Worm (Caenorhabditis elegans) whole organism, L1 larva: ENCODE data around the gene T04G9.4.

Source experiments
- C04F5.9 ChIP-seq: sonication (generic microtip); optimal IDR thresholded peaks from 2 replicates; lab custom pipeline; 2016; ENCODE audit warnings: missing genetic modification characterization, missing compliant biosample characterization
- C34B4.2 ChIP-seq: sonication (generic microtip); optimal IDR thresholded peaks from 2 replicates; lab custom pipeline; 2017; ENCODE audit warnings: mild to moderate bottlenecking, missing genetic modification characterization, missing compliant biosample characterization
- Y116A8C.19 ChIP-seq: sonication (generic microtip); optimal IDR thresholded peaks from 2 replicates; lab custom pipeline; 2016; ENCODE audit warnings: missing compliant biosample characterization, missing genetic modification characterization, borderline replicate concordance
- aha-1 ChIP-seq: fragments of 150-350 bp; optimal IDR thresholded peaks from 2 replicates; lab custom pipeline; 2014; ENCODE audit warnings: missing biosample characterization, missing genetic modification characterization
- aly-2 ChIP-seq: fragments of 150-350 bp; optimal IDR thresholded peaks from 2 replicates; lab custom pipeline; 2014; ENCODE audit warnings: missing biosample characterization, missing genetic modification characterization
- ama-1 ChIP-seq: fragments of 150-350 bp; optimal IDR thresholded peaks from 2 replicates; lab custom pipeline; 2014
- ceh-8 ChIP-seq: fragments of 200-800 bp; sonication (Bioruptor generic); optimal IDR thresholded peaks from 2 replicates; lab custom pipeline; 2018; ENCODE audit warnings: mild to moderate bottlenecking, missing genetic modification characterization, moderate library complexity, missing compliant biosample characterization
- ceh-82 ChIP-seq, 3 experiments: fragments of 150-350 bp in 1 of 3; sonication (generic microtip) in 2 of 3; optimal IDR thresholded peaks; 2 replicates each; lab custom pipeline; 2014 to 2017; ENCODE audit warnings: missing biosample characterization in 3 of 3, missing genetic modification characterization in 3 of 3
- ceh-88 ChIP-seq: fragments of 200-800 bp; sonication (Bioruptor generic); IDR thresholded peaks from 2 replicates; pipeline ENCODE4 v1.3.6; 2022; ENCODE audit warnings: missing genetic modification characterization, missing compliant biosample characterization
- ces-1 ChIP-seq: fragments of 150-350 bp; optimal IDR thresholded peaks from 2 replicates; lab custom pipeline; 2014; ENCODE audit warnings: missing biosample characterization, missing genetic modification reagents, missing genetic modification characterization
- efl-1 ChIP-seq, 4 experiments: fragments of 150-350 bp; optimal IDR thresholded peaks in 3 of 4; peaks in 1 of 4; 1 replicate in 1 of 4; 2 replicates in 3 of 4; lab custom pipeline; 2014; ENCODE audit warnings: missing biosample characterization in 2 of 4, missing genetic modification characterization in 2 of 4, missing genetic modification reagents in 2 of 4
- efl-3 ChIP-seq: fragments of 200-800 bp; sonication (Bioruptor generic); optimal IDR thresholded peaks from 2 replicates; lab custom pipeline; 2018; ENCODE audit warnings: mild to moderate bottlenecking, missing genetic modification characterization, missing compliant biosample characterization
- ets-5 ChIP-seq: fragments of 200-800 bp; sonication (Bioruptor generic); IDR thresholded peaks from 2 replicates; pipeline ENCODE4 v1.3.6; 2022; ENCODE audit warnings: missing genetic modification characterization, missing compliant biosample characterization
- fkh-4 ChIP-seq: sonication (generic microtip); optimal IDR thresholded peaks from 2 replicates; lab custom pipeline; 2016; ENCODE audit warnings: missing compliant biosample characterization, missing genetic modification characterization, borderline replicate concordance
- fkh-8 ChIP-seq: sonication (generic microtip); optimal IDR thresholded peaks from 2 replicates; lab custom pipeline; 2016; ENCODE audit warnings: mild to moderate bottlenecking, missing genetic modification characterization, missing compliant biosample characterization
- fos-1 ChIP-seq: fragments of 150-350 bp; optimal IDR thresholded peaks from 2 replicates; lab custom pipeline; 2014; ENCODE audit warnings: missing biosample characterization, missing genetic modification characterization
- hlh-4 ChIP-seq: sonication (generic microtip); optimal IDR thresholded peaks from 2 replicates; lab custom pipeline; 2016; ENCODE audit warnings: mild to moderate bottlenecking, missing genetic modification characterization, missing compliant biosample characterization
- hpl-2 ChIP-seq: fragments of 150-350 bp; optimal IDR thresholded peaks from 2 replicates; lab custom pipeline; 2014; ENCODE audit warnings: missing biosample characterization, missing genetic modification reagents, missing genetic modification characterization
- isw-1 ChIP-seq: fragments of 200-800 bp; sonication (Bioruptor generic); IDR thresholded peaks from 2 replicates; pipeline ENCODE4 v1.3.6; 2022; ENCODE audit warnings: missing genetic modification characterization, missing compliant biosample characterization
- jun-1 ChIP-seq: fragments of 150-350 bp; optimal IDR thresholded peaks from 2 replicates; lab custom pipeline; 2014; ENCODE audit warnings: missing biosample characterization, missing genetic modification reagents, missing genetic modification characterization
- lin-13 ChIP-seq: fragments of 150-350 bp; optimal IDR thresholded peaks from 2 replicates; lab custom pipeline; 2014; ENCODE audit warnings: missing biosample characterization, missing genetic modification reagents, missing genetic modification characterization
- lin-14 ChIP-seq: fragments of 200-800 bp; sonication (Bioruptor generic); optimal IDR thresholded peaks from 2 replicates; lab custom pipeline; 2018; ENCODE audit warnings: mild to moderate bottlenecking, missing genetic modification characterization, moderate library complexity, missing compliant biosample characterization
- mdl-1 ChIP-seq, 2 experiments: fragments of 150-350 bp; optimal IDR thresholded peaks; 2 replicates each; lab custom pipeline; 2014 to 2017; ENCODE audit warnings: missing biosample characterization in 2 of 2, missing genetic modification characterization in 2 of 2, inconsistent platforms in 1 of 2
- mef-2 ChIP-seq: fragments of 150-350 bp; optimal IDR thresholded peaks from 2 replicates; lab custom pipeline; 2014; ENCODE audit warnings: missing biosample characterization, missing genetic modification characterization
- mep-1 ChIP-seq: fragments of 150-350 bp; optimal IDR thresholded peaks from 2 replicates; lab custom pipeline; 2014; ENCODE audit warnings: missing biosample characterization, missing genetic modification characterization
- nhr-12 ChIP-seq: sonication (generic microtip); optimal IDR thresholded peaks from 2 replicates; lab custom pipeline; 2017; ENCODE audit warnings: missing biosample characterization, missing genetic modification characterization
- nhr-20 ChIP-seq: sonication (generic microtip); optimal IDR thresholded peaks from 2 replicates; lab custom pipeline; 2016; ENCODE audit warnings: mild to moderate bottlenecking, missing genetic modification characterization, missing compliant biosample characterization
- nhr-28 ChIP-seq: fragments of 150-350 bp; optimal IDR thresholded peaks from 2 replicates; lab custom pipeline; 2014; ENCODE audit warnings: missing biosample characterization, missing genetic modification characterization
- nhr-77 ChIP-seq: fragments of 150-350 bp; optimal IDR thresholded peaks from 2 replicates; lab custom pipeline; 2014; ENCODE audit warnings: missing biosample characterization, missing genetic modification characterization
- pax-3 ChIP-seq: fragments of 200-800 bp; sonication (Bioruptor generic); optimal IDR thresholded peaks from 2 replicates; lab custom pipeline; 2018; ENCODE audit warnings: mild to moderate bottlenecking, missing genetic modification characterization, moderate library complexity, missing compliant biosample characterization
- snpc-4 ChIP-seq: fragments of 150-350 bp; optimal IDR thresholded peaks from 2 replicates; lab custom pipeline; 2014; ENCODE audit warnings: missing biosample characterization, missing genetic modification characterization
- snu-23 ChIP-seq: sonication (generic microtip); optimal IDR thresholded peaks from 2 replicates; lab custom pipeline; 2016; ENCODE audit warnings: missing genetic modification characterization, missing compliant biosample characterization
- sptf-1 ChIP-seq: fragments of 150-350 bp; optimal IDR thresholded peaks from 2 replicates; lab custom pipeline; 2014; ENCODE audit warnings: missing biosample characterization, missing genetic modification characterization
- sup-37 ChIP-seq: fragments of 200-800 bp; sonication (Bioruptor generic); optimal IDR thresholded peaks from 2 replicates; lab custom pipeline; 2018; ENCODE audit warnings: mild to moderate bottlenecking, missing genetic modification characterization, missing compliant biosample characterization
- tlp-1 ChIP-seq: fragments of 150-350 bp; optimal IDR thresholded peaks from 2 replicates; lab custom pipeline; 2014; ENCODE audit warnings: missing biosample characterization, missing genetic modification characterization
- unc-30 ChIP-seq: sonication (generic microtip); optimal IDR thresholded peaks from 2 replicates; lab custom pipeline; 2017; ENCODE audit warnings: missing biosample characterization, missing genetic modification characterization
- vab-15 ChIP-seq: sonication (generic microtip); optimal IDR thresholded peaks from 2 replicates; lab custom pipeline; 2017; ENCODE audit warnings: missing genotype, mild to moderate bottlenecking, missing genetic modification characterization, missing compliant biosample characterization
- zag-1 ChIP-seq: fragments of 150-350 bp; optimal IDR thresholded peaks from 2 replicates; lab custom pipeline; 2014; ENCODE audit warnings: missing biosample characterization, missing genetic modification characterization
- ztf-11 ChIP-seq, 2 experiments: sonication (generic microtip); optimal IDR thresholded peaks; 2 replicates each; lab custom pipeline; 2016 to 2017; ENCODE audit warnings: missing genetic modification characterization in 2 of 2, missing biosample characterization in 1 of 2, missing compliant biosample characterization in 1 of 2
- ztf-4 ChIP-seq: fragments of 150-350 bp; optimal IDR thresholded peaks from 2 replicates; lab custom pipeline; 2014; ENCODE audit warnings: missing biosample characterization, missing genetic modification characterization

Gene T04G9.4

ce11 chrX:769550-769949 lies 2.7 kb upstream of the T04G9.4 start:
- TF ChIP-seq efl-1 (optimal IDR thresholded peaks at IDR 0.05; lab: Kevin White, UChicago) (no peak), efl-1 (GFP tag; optimal IDR thresholded peaks at IDR 0.05 in 1 of 2; lab: Kevin White, UChicago) (peak in 1 of 2 experiments; percentile 55), ceh-88 (GFP tag; lab: Robert Waterston, UW) (no peak)

- no peak for TF ChIP-seq lin-14
- no peak for TF ChIP-seq ceh-82 (tag; optimal IDR thresholded peaks at IDR 0.05; lab: Kevin White, UChicago)
- TF ChIP-seq ets-5 (GFP tag; lab: Robert Waterston, UW), result no peak
- TF ChIP-seq aly-2 (tag; lab: Kevin White, UChicago), result no peak
- TF ChIP-seq tlp-1 (tag; lab: Kevin White, UChicago), result no peak
- TF ChIP-seq ztf-11 (tag; optimal IDR thresholded peaks at IDR 0.05; lab: Kevin White, UChicago), result no peak
- TF ChIP-seq nhr-77, result no peak
- no peak for TF ChIP-seq mep-1 (tag; lab: Kevin White, UChicago)
- TF ChIP-seq hlh-4, result no peak
- TF ChIP-seq sptf-1 (tag; lab: Kevin White, UChicago), result no peak
- no peak for TF ChIP-seq fos-1 (tag; lab: Kevin White, UChicago)
- no peak for TF ChIP-seq hpl-2
- TF ChIP-seq efl-1 (optimal IDR thresholded peaks at IDR 0.05; lab: Kevin White, UChicago), result no peak
- TF ChIP-seq efl-1 (GFP tag; optimal IDR thresholded peaks at IDR 0.05 in 1 of 2; lab: Kevin White, UChicago), result no peak
- TF ChIP-seq sup-37 (GFP tag; lab: Kevin White, UChicago), result no peak
- TF ChIP-seq ama-1 (lab: Kevin White, UChicago), result no peak
- TF ChIP-seq mef-2, result no peak
- no peak for TF ChIP-seq isw-1 (GFP tag; lab: Robert Waterston, UW)
Observed at ce11 chrX:770537-770936, 1.7 kb upstream of the T04G9.4 start, which contains the start of gene T04G9.7. Gene T04G9.7 (plus strand): TSS chrX:770837.

- no peak for TF ChIP-seq ztf-4 (tag; lab: Kevin White, UChicago)
- TF ChIP-seq jun-1 (tag; lab: Kevin White, UChicago), result no peak
- no peak for TF ChIP-seq nhr-28
- no peak for TF ChIP-seq Y116A8C.19 (tag; lab: Kevin White, UChicago)
- no peak for TF ChIP-seq vab-15
- no peak for TF ChIP-seq sptf-1 (tag; lab: Kevin White, UChicago)
- TF ChIP-seq nhr-77, result no peak
- no peak for TF ChIP-seq pax-3 (tag; lab: Kevin White, UChicago)
- no peak for TF ChIP-seq zag-1 (tag; lab: Kevin White, UChicago)
- no peak for TF ChIP-seq mef-2
- TF ChIP-seq isw-1 (GFP tag; lab: Robert Waterston, UW), result no peak
- no peak for TF ChIP-seq C34B4.2 (tag; lab: Kevin White, UChicago)
- no peak for TF ChIP-seq C04F5.9
- no peak for TF ChIP-seq fkh-4 (tag; lab: Kevin White, UChicago)
Observed at ce11 chrX:777421-777820, 5.1 kb downstream of the T04G9.4 start, which contains the start of gene nas-15. Gene nas-15 (plus strand): TSS chrX:777721.

- TF ChIP-seq snpc-4 (no peak), unc-30 (tag; lab: Kevin White, UChicago) (no peak), ceh-82 (tag; optimal IDR thresholded peaks at IDR 0.05; lab: Kevin White, UChicago) (no peak), mdl-1 (tag; optimal IDR thresholded peaks at IDR 0.05; lab: Kevin White, UChicago) (no peak), fkh-8 (no peak), nhr-12 (tag; lab: Kevin White, UChicago) (no peak), hlh-4 (no peak), aly-2 (tag; lab: Kevin White, UChicago) (no peak), nhr-20 (tag; lab: Kevin White, UChicago) (no peak), ceh-8 (GFP tag; lab: Kevin White, UChicago) (no peak), aha-1 (tag; lab: Kevin White, UChicago) (no peak), hpl-2 (no peak), lin-13 (no peak), snu-23 (no peak), efl-3 (GFP tag; lab: Kevin White, UChicago) (no peak), ces-1 (GFP tag; lab: Kevin White, UChicago) (no peak)
- TF ChIP-seq, all 84 proteins: peak for 0
Observed at ce11 chrX:779259-779658, 7.0 kb downstream of the T04G9.4 start.
